Fruit fly (Drosophila melanogaster) whole organism, embryonic: ENCODE results near the gene CG15382.

ENCODE experiments used
- Bgb ChIP-seq: fragments of 200-800 bp; sonication (Bioruptor generic); IDR thresholded peaks from 2 replicates; pipeline ENCODE4 v1.3.6; 2022; ENCODE audit warnings: missing biosample characterization, missing genetic modification characterization; ENCODE audit not compliant: partially characterized antibody
- CG10274 ChIP-seq: fragments of 200-800 bp; sonication (Bioruptor generic); optimal IDR thresholded peaks from 3 replicates; lab custom pipeline; 2017; ENCODE audit warnings: missing biosample characterization, mild to moderate bottlenecking, missing genetic modification characterization
- CG11093 ChIP-seq: fragments of 200-800 bp; sonication (Bioruptor generic); IDR thresholded peaks from 3 replicates; pipeline ENCODE4 v1.3.6; 2022; ENCODE audit warnings: missing biosample characterization, missing genetic modification characterization
- CG11456 ChIP-seq: fragments of 200-800 bp; sonication (Bioruptor generic); IDR thresholded peaks from 3 replicates; pipeline ENCODE4 v1.3.6; 2022; ENCODE audit warnings: missing biosample characterization, missing genetic modification characterization
- CG13624 ChIP-seq: fragments of 200-800 bp; sonication (Bioruptor generic); optimal IDR thresholded peaks from 2 replicates; lab custom pipeline; 2016; ENCODE audit warnings: missing biosample characterization, missing genetic modification characterization
- CG14441 ChIP-seq: fragments of 200-800 bp; sonication (Bioruptor generic); IDR thresholded peaks from 2 replicates; pipeline ENCODE4 v1.3.6; 2022; ENCODE audit warnings: missing biosample characterization, missing genetic modification characterization
- CG17829 ChIP-seq: fragments of 200-800 bp; optimal IDR thresholded peaks from 2 replicates; lab custom pipeline; 2019; ENCODE audit warnings: missing biosample characterization, mild to moderate bottlenecking, missing genetic modification characterization, moderate library complexity
- CG2678 ChIP-seq: fragments of 200-800 bp; sonication (Bioruptor generic); optimal IDR thresholded peaks from 3 replicates; lab custom pipeline; 2019; ENCODE audit warnings: missing biosample characterization, mild to moderate bottlenecking, missing genetic modification characterization, moderate library complexity
- CG2712 ChIP-seq: fragments of 200-800 bp; optimal IDR thresholded peaks from 3 replicates; lab custom pipeline; 2019; ENCODE audit warnings: missing biosample characterization, mild to moderate bottlenecking, missing genetic modification characterization, moderate library complexity
- CG3163 ChIP-seq: fragments of 200-800 bp; sonication (Bioruptor generic); optimal IDR thresholded peaks from 3 replicates; lab custom pipeline; 2016; ENCODE audit warnings: missing biosample characterization, missing genetic modification characterization
- CG4730 ChIP-seq: fragments of 200-800 bp; sonication (Bioruptor generic); IDR thresholded peaks from 2 replicates; pipeline ENCODE4 v1.3.6; 2022; ENCODE audit warnings: missing biosample characterization, missing genetic modification characterization
- CG6175 ChIP-seq: fragments of 200-800 bp; sonication (Bioruptor generic); IDR thresholded peaks from 3 replicates; pipeline ENCODE4 v1.3.6; 2022; ENCODE audit warnings: missing biosample characterization, missing genetic modification characterization
- CG6689 ChIP-seq: fragments of 200-800 bp; sonication (Bioruptor generic); IDR thresholded peaks from 2 replicates; pipeline ENCODE4 v1.3.6; 2022; ENCODE audit warnings: missing biosample characterization, missing genetic modification characterization
- CG6791 ChIP-seq: fragments of 200-800 bp; sonication (Bioruptor generic); IDR thresholded peaks from 3 replicates; pipeline ENCODE4 v1.3.6; 2022; ENCODE audit warnings: missing biosample characterization, missing genetic modification characterization; ENCODE audit not compliant: partially characterized antibody
- CG6813 ChIP-seq: fragments of 200-800 bp; sonication (Bioruptor generic); optimal IDR thresholded peaks from 2 replicates; lab custom pipeline; 2017; ENCODE audit warnings: missing biosample characterization, missing genetic modification characterization, mild to moderate bottlenecking, moderate library complexity, missing genetic modification reagents
- CG7987 ChIP-seq: fragments of 200-800 bp; sonication (Bioruptor generic); optimal IDR thresholded peaks from 2 replicates; lab custom pipeline; 2018; ENCODE audit warnings: missing biosample characterization, mild to moderate bottlenecking, missing genetic modification characterization, moderate library complexity
- CG8765 ChIP-seq: fragments of 200-800 bp; sonication (Bioruptor generic); IDR thresholded peaks from 2 replicates; pipeline ENCODE4 v1.3.6; 2022; ENCODE audit warnings: missing biosample characterization, missing genetic modification characterization
- CG9727 ChIP-seq: fragments of 200-800 bp; sonication (Bioruptor generic); optimal IDR thresholded peaks from 3 replicates; lab custom pipeline; 2017; ENCODE audit warnings: missing biosample characterization, mild to moderate bottlenecking, missing genetic modification characterization
- CkIIα-i1 ChIP-seq: fragments of 200-800 bp; sonication (Bioruptor generic); IDR thresholded peaks from 2 replicates; pipeline ENCODE4 v1.3.6; 2022; ENCODE audit warnings: missing biosample characterization, missing genetic modification characterization
- D19A ChIP-seq: fragments of 200-800 bp; optimal IDR thresholded peaks from 3 replicates; lab custom pipeline; 2019; ENCODE audit warnings: missing biosample characterization, mild to moderate bottlenecking, missing genetic modification characterization, moderate library complexity
- Dp ChIP-seq: fragments of 200-800 bp; sonication (Bioruptor generic); optimal IDR thresholded peaks from 2 replicates; lab custom pipeline; 2018; ENCODE audit warnings: missing biosample characterization, mild to moderate bottlenecking, missing genetic modification characterization, moderate library complexity
- Gsc ChIP-seq: fragments of 200-800 bp; sonication (Bioruptor generic); IDR thresholded peaks from 2 replicates; pipeline ENCODE4 v1.3.6; 2022; ENCODE audit warnings: missing biosample characterization, missing genetic modification characterization
- HmgD ChIP-seq: fragments of 200-800 bp; sonication (Bioruptor generic); optimal IDR thresholded peaks from 3 replicates; lab custom pipeline; 2016; ENCODE audit warnings: missing biosample characterization, missing genetic modification characterization
- Lhr ChIP-seq: fragments of 200-800 bp; sonication (Bioruptor generic); optimal IDR thresholded peaks from 3 replicates; lab custom pipeline; 2017; ENCODE audit warnings: mild to moderate bottlenecking, missing biosample characterization, missing genetic modification reagents, missing genetic modification characterization
- Med ChIP-seq: fragments of 200-800 bp; sonication (Bioruptor generic); peaks from one replicate; lab custom pipeline; 2016; ENCODE audit warnings: missing biosample characterization, missing genetic modification characterization, mild to moderate bottlenecking, inconsistent platforms, moderate library complexity
- Nf-YC ChIP-seq: fragments of 200-800 bp; optimal IDR thresholded peaks from 3 replicates; lab custom pipeline; 2019; ENCODE audit warnings: missing biosample characterization, mild to moderate bottlenecking, missing genetic modification characterization, moderate library complexity
- Six4 ChIP-seq: fragments of 200-800 bp; sonication (Bioruptor generic); optimal IDR thresholded peaks from 2 replicates; lab custom pipeline; 2016; ENCODE audit warnings: missing biosample characterization, missing genetic modification characterization
- Sry-β ChIP-seq: fragments of 200-800 bp; sonication (Bioruptor generic); optimal IDR thresholded peaks from 2 replicates; lab custom pipeline; 2018; ENCODE audit warnings: missing biosample characterization, mild to moderate bottlenecking, missing genetic modification characterization, moderate library complexity
- Xrp1 ChIP-seq: fragments of 200-800 bp; sonication (Bioruptor generic); IDR thresholded peaks from 2 replicates; pipeline ENCODE4 v1.3.6; 2022; ENCODE audit warnings: missing biosample characterization, missing genetic modification characterization
- bab2 ChIP-seq: fragments of 200-800 bp; sonication (Bioruptor generic); optimal IDR thresholded peaks from 2 replicates; lab custom pipeline; 2016; ENCODE audit warnings: missing biosample characterization, missing genetic modification characterization
- bcd ChIP-seq: fragments of 200-800 bp; sonication (Bioruptor generic); optimal IDR thresholded peaks from 2 replicates; lab custom pipeline; 2017; ENCODE audit warnings: missing biosample characterization, mild to moderate bottlenecking, missing genetic modification characterization
- caup ChIP-seq: fragments of 200-800 bp; sonication (Bioruptor generic); optimal IDR thresholded peaks from 3 replicates; lab custom pipeline; 2017; ENCODE audit warnings: missing biosample characterization, mild to moderate bottlenecking, missing genetic modification characterization, moderate library complexity; ENCODE audit not compliant: severe bottlenecking
- chm ChIP-seq: fragments of 200-800 bp; sonication (Bioruptor generic); IDR thresholded peaks from 2 replicates; pipeline ENCODE4 v1.3.6; 2022; ENCODE audit warnings: missing biosample characterization, missing genetic modification characterization
- corto ChIP-seq: fragments of 200-800 bp; sonication (Bioruptor generic); optimal IDR thresholded peaks from 2 replicates; lab custom pipeline; 2016; ENCODE audit warnings: missing biosample characterization, mild to moderate bottlenecking, missing genetic modification characterization, moderate library complexity
- croc ChIP-seq: fragments of 200-800 bp; sonication (Bioruptor generic); conservative IDR thresholded peaks from 3 replicates; pipeline ENCODE4 v1.3.6; 2022; ENCODE audit warnings: missing biosample characterization, missing genetic modification characterization
- da ChIP-seq: fragments of 200-800 bp; sonication (Bioruptor generic); optimal IDR thresholded peaks from 2 replicates; lab custom pipeline; 2016; ENCODE audit warnings: missing biosample characterization, missing genetic modification characterization
- dati ChIP-seq: fragments of 200-800 bp; sonication (Bioruptor generic); IDR thresholded peaks from 2 replicates; pipeline ENCODE4 v1.3.6; 2022; ENCODE audit warnings: missing biosample characterization, missing genetic modification characterization
- dm ChIP-seq: fragments of 200-800 bp; sonication (Bioruptor generic); optimal IDR thresholded peaks from 3 replicates; lab custom pipeline; 2016; ENCODE audit warnings: missing biosample characterization, missing genetic modification characterization
- fd64A ChIP-seq: fragments of 200-800 bp; sonication (Bioruptor generic); optimal IDR thresholded peaks from 3 replicates; lab custom pipeline; 2018; ENCODE audit warnings: missing biosample characterization, mild to moderate bottlenecking, missing genetic modification characterization
- ftz-f1 ChIP-seq: fragments of 200-800 bp; sonication (Bioruptor generic); optimal IDR thresholded peaks from 2 replicates; lab custom pipeline; 2016; ENCODE audit warnings: missing biosample characterization, missing genetic modification characterization
- gce ChIP-seq: fragments of 200-800 bp; sonication (Bioruptor generic); IDR thresholded peaks from 3 replicates; pipeline ENCODE4 v1.3.6; 2022; ENCODE audit warnings: missing biosample characterization, missing genetic modification characterization
- lilli ChIP-seq: fragments of 200-800 bp; sonication (Bioruptor generic); optimal IDR thresholded peaks from 3 replicates; lab custom pipeline; 2016; ENCODE audit warnings: missing biosample characterization, missing genetic modification characterization
- pros ChIP-seq: fragments of 200-800 bp; sonication (Bioruptor generic); optimal IDR thresholded peaks from 3 replicates; lab custom pipeline; 2019; ENCODE audit warnings: missing biosample characterization, mild to moderate bottlenecking, missing genetic modification characterization, moderate library complexity
- salm ChIP-seq: fragments of 200-800 bp; sonication (Bioruptor generic); optimal IDR thresholded peaks from 2 replicates; lab custom pipeline; 2018; ENCODE audit warnings: missing biosample characterization, mild to moderate bottlenecking, missing genetic modification characterization
- sd ChIP-seq: fragments of 200-800 bp; sonication (Bioruptor generic); optimal IDR thresholded peaks from 3 replicates; lab custom pipeline; 2018; ENCODE audit warnings: missing biosample characterization, mild to moderate bottlenecking, missing genetic modification characterization, moderate library complexity
- sens ChIP-seq: fragments of 200-800 bp; sonication (Bioruptor generic); peaks from one replicate; lab custom pipeline; 2016; ENCODE audit warnings: missing biosample characterization, missing genetic modification characterization
- slp2 ChIP-seq: fragments of 200-800 bp; sonication (Bioruptor generic); optimal IDR thresholded peaks from 2 replicates; lab custom pipeline; 2016; ENCODE audit warnings: missing biosample characterization, missing genetic modification characterization
- sr ChIP-seq: fragments of 200-800 bp; sonication (Bioruptor generic); IDR thresholded peaks from 3 replicates; pipeline ENCODE4 v1.3.6; 2022; ENCODE audit warnings: missing biosample characterization, missing genetic modification characterization
- twi ChIP-seq: fragments of 200-800 bp; optimal IDR thresholded peaks from 2 replicates; lab custom pipeline; 2019; ENCODE audit warnings: missing biosample characterization, mild to moderate bottlenecking, missing genetic modification characterization, moderate library complexity
- vvl ChIP-seq: fragments of 200-800 bp; sonication (Bioruptor generic); IDR thresholded peaks from 2 replicates; pipeline ENCODE4 v1.3.6; 2022; ENCODE audit warnings: missing biosample characterization, missing genetic modification characterization
- zfh2 ChIP-seq: fragments of 200-800 bp; sonication (Bioruptor generic); optimal IDR thresholded peaks from 2 replicates; lab custom pipeline; 2016; ENCODE audit warnings: missing biosample characterization, missing genetic modification characterization

Gene CG15382

DNA sequence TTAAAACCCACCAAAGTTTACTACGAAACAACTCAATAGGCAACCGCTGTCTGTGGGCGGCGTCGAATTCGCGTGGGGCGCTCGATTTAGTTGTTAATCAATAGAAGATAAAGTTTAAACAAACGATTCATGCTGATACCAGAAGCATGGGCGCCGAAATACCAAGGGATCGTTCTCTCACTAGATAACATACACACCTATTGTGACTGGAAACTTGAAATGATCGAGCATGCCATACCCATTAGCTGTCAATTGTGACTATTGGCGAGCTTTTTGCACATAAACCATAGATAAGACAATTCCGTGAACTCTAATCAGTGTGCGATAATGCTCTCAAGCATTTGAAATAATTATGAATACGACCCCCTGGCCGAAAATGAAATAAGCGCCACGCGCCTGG, 23.8 kb downstream of the CG15382 start (continued):
- TF ChIP-seq bcd (GFP tag; lab: Kevin White, UChicago), result peak; percentile 79
- no peak for TF ChIP-seq Sry-β
- TF ChIP-seq CG6175 (GFP tag; lab: Robert Waterston, UW), result 0 out of 3 replicates have a peak, but pooled peaks have one; percentile 48
- peak; percentile 63; the same call in 1 of the 2 replicates for TF ChIP-seq CG14441 (GFP tag; lab: Robert Waterston, UW)
- no peak for TF ChIP-seq pros
- peak; percentile 91 for TF ChIP-seq sr (GFP tag; lab: Robert Waterston, UW)
- 0 out of 2 replicates have a peak, but pooled peaks have one; percentile 21 for TF ChIP-seq dati (GFP tag; lab: Robert Waterston, UW)
- no peak for TF ChIP-seq Dp
- TF ChIP-seq zfh2, result peak; percentile 83
- peak; percentile 81 for TF ChIP-seq CG2712
- TF ChIP-seq corto (GFP tag; lab: Kevin White, UChicago), result no peak
- TF ChIP-seq salm (tag; lab: Kevin White, UChicago), result peak; percentile 72
- 0 out of 2 replicates have a peak, but pooled peaks have one; percentile 6 for TF ChIP-seq CG8765 (GFP tag; lab: Robert Waterston, UW)
- no peak for TF ChIP-seq twi (tag; lab: Kevin White, UChicago)
- TF ChIP-seq CG11093 (GFP tag; lab: Robert Waterston, UW), result peak; percentile 61; the same call in 1 of the 3 replicates
- TF ChIP-seq Nf-YC, result peak; percentile 2
- TF ChIP-seq CG11456 (GFP tag; lab: Robert Waterston, UW), result peak; percentile 72; the same call in 2 of the 3 replicates
- peak; percentile 55; the same call in 1 of the 2 replicates for TF ChIP-seq CG4730 (GFP tag; lab: Robert Waterston, UW)
- peak; percentile 21; the same call in 1 of the 3 replicates for TF ChIP-seq croc
- peak; percentile 66; the same call in 1 of the 2 replicates for TF ChIP-seq vvl (GFP tag; lab: Robert Waterston, UW)
- TF ChIP-seq Six4 (GFP tag; lab: Kevin White, UChicago), result peak; percentile 19
- TF ChIP-seq Xrp1, result peak; percentile 56
- no peak for TF ChIP-seq Gsc
- TF ChIP-seq slp2, result peak; percentile 75
- TF ChIP-seq CG9727, result peak; percentile 25
- peak; percentile 54 for TF ChIP-seq CG7987
- peak; percentile 96 for TF ChIP-seq Med (GFP tag; lab: Kevin White, UChicago)
- TF ChIP-seq gce (GFP tag; lab: Robert Waterston, UW), result no peak
- TF ChIP-seq CG6791 (GFP tag; lab: Robert Waterston, UW), result no peak
- TF ChIP-seq fd64A (GFP tag; lab: Kevin White, UChicago), result no peak
- peak; percentile 64 for TF ChIP-seq chm (GFP tag; lab: Robert Waterston, UW)
- no peak for TF ChIP-seq ftz-f1
- peak; percentile 54 for TF ChIP-seq CG6813 (GFP tag; lab: Kevin White, UChicago)
- TF ChIP-seq bab2 (GFP tag; lab: Kevin White, UChicago), result peak; percentile 80
- TF ChIP-seq caup (GFP tag; lab: Kevin White, UChicago), result peak; percentile 70
- peak; percentile 45 for TF ChIP-seq CG3163 (GFP tag; lab: Kevin White, UChicago)
- TF ChIP-seq CG13624 (GFP tag; lab: Kevin White, UChicago), result peak; percentile 56
- peak; percentile 28 for TF ChIP-seq dm (GFP tag; lab: Kevin White, UChicago)
- TF ChIP-seq sens (GFP tag; lab: Kevin White, UChicago), result peak; percentile 87
- peak; percentile 53 for TF ChIP-seq CG17829
- TF ChIP-seq da (GFP tag; lab: Kevin White, UChicago), result no peak
- peak; percentile 86 for TF ChIP-seq sd (tag; lab: Kevin White, UChicago)
- TF ChIP-seq CkIIα-i1, result no peak
- TF ChIP-seq HmgD, result peak; percentile 39
- no peak for TF ChIP-seq Lhr (GFP tag; lab: Kevin White, UChicago)
- TF ChIP-seq CG6689 (GFP tag; lab: Robert Waterston, UW), result peak; percentile 58
- TF ChIP-seq Bgb (GFP tag; lab: Robert Waterston, UW), result no peak
- TF ChIP-seq CG10274 (GFP tag; lab: Kevin White, UChicago), result peak; percentile 41
- TF ChIP-seq lilli, result peak; percentile 85
- TF ChIP-seq CG2678, result peak; percentile 86
- peak; percentile 48 for TF ChIP-seq D19A (tag; lab: Kevin White, UChicago)
